Fruit fly (Drosophila melanogaster) whole organism, larva: ENCODE data around the gene Muc18B.
A peak's percentile ranks its signal among the peaks of the same experiment; 100 is the strongest.

ENCODE experiments used
- noc ChIP-seq: fragments of 200-800 bp; sonication (Bioruptor generic); optimal IDR thresholded peaks from 3 replicates; lab custom pipeline; 2019; ENCODE audit warnings: missing biosample characterization, mild to moderate bottlenecking, missing genetic modification characterization, moderate library complexity

The Muc18B gene

dm6 chrX:19191597-19191996 lies 23.7 kb upstream of the Muc18B start:
- no peak for TF ChIP-seq noc (tag; lab: Kevin White, UChicago)

DNA sequence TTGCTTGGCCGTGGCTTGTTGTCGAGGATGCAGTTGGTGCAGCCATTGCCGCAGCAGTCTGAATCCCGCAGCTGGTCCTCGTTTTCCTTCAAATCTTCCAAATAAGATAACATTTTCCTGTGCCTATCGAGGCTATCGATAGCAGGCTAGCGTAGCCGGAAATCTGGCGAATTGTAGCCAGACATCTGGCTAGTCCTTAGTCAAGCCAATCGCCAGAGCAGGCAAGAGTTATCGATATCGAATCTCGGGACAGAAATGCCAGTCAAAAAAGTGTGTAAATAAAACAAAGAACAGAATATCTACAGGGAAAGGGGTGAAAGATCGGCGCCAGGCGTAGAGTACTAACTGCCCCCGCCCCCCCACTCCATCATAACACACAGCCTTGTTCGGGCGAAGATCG lies 22.0 kb upstream of the Muc18B start, which contains the start of the genes CG7914 and CG14194:
CG7914 (minus strand) TSS at position 113 of the 400 bp plus-strand sequence.
CG14194 (plus strand) TSS at position 220 of the 400 bp plus-strand sequence.
- TF ChIP-seq noc (tag; lab: Kevin White, UChicago), result no peak

dm6 chrX:19201630-19202029 lies 13.7 kb upstream of the Muc18B start, which contains the start of gene CG7990:
Gene CG7990, minus strand, starts transcription at chrX:19201979.
- TF ChIP-seq noc (tag; lab: Kevin White, UChicago), result no peak

dm6 chrX:19208014-19208413 lies 7.3 kb upstream of the Muc18B start, which contains the start of gene Ulp1:
Gene Ulp1, minus strand, starts transcription at chrX:19208187.
- no peak for TF ChIP-seq noc (tag; lab: Kevin White, UChicago)

DNA sequence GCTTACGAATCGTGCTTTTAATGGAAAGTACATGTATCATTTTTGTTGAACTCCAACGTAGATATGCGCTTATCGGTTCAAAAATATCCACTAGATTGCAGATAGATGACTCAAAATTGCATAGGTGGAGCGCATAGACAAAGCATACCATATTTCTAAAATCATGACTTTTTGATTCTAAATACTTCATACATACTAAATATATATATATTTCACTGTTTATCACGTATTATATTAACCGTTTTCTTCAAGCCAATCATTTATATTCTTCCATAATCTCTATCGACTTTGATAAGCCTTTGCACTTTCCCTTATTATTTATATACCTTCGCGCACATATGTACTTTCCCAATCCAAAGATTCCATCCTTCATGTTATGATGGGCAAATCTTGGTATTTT lies 3.3 kb upstream of the Muc18B start, which contains the start of gene CG14195:
CG14195 (minus strand) TSS at position 101 of the 400 bp plus-strand sequence.
- TF ChIP-seq noc (tag; lab: Kevin White, UChicago), result no peak

DNA sequence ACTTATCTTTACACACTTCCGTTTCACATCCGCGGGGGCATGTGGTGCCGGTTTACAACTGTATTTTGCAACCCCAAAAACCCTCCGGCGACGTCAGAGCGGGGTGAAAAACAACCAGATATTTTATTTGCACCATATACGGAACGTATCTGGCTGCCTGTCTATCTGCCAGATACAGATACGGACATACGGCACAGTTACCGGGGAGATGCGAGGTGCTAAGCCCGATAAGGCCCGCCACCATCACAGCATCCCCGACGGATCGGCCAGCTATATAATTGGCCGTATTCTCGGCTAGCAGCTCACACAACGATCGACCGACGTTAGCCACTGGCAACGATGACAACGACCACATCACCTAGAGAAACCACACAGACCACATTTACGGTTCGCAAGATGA lies 2.4 kb upstream of the Muc18B start, which contains the start of gene Mur18B:
Mur18B (plus strand) TSS at position 301 of the 400 bp plus-strand sequence.
- no peak for TF ChIP-seq noc (tag; lab: Kevin White, UChicago)

dm6 chrX:19216671-19217070 lies 1.4 kb downstream of the Muc18B start:
- TF ChIP-seq noc (tag; lab: Kevin White, UChicago), result peak; percentile 70

dm6 chrX:19220415-19220814 lies 5.1 kb downstream of the Muc18B start, which contains the start of gene CG7884:
Gene CG7884, plus strand, starts transcription at chrX:19220622.
- no peak for TF ChIP-seq noc (tag; lab: Kevin White, UChicago)

DNA sequence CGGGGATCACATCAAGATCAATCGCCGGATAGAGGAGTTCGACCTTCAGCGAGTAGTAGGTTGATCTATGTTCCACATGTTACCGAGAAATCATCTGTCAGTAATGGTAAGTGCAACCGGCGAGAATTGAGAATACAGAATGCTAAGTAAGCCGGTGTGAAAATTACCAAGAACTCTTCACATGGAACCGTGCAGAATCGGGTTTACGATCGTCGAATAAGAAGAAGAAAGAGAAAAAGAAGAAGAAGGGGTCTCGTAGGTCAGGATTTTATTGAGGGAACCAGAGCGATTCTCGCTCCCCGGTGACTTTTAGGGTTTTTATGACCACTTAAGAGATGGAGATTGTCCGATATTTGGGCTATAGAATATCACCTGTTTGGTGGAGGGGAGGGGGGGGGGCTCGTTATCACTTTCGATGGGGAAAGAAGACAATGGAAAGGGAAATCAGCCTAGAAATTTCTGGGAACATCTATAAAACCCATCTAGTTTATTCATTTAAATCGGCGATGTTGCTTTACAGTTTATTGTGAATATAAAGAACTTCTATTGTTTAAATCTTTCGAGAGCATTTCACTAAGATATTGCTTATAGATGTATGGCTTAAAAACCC lies 5.8 kb downstream of the Muc18B start:
- TF ChIP-seq noc (tag; lab: Kevin White, UChicago), result no peak

- no peak for TF ChIP-seq noc (tag; lab: Kevin White, UChicago)
These were observed 9.4 kb downstream of the Muc18B start for dm6 chrX:19224580-19225303.

dm6 chrX:19225304-19225640 lies 10.0 kb downstream of the Muc18B start:
- TF ChIP-seq noc (tag; lab: Kevin White, UChicago), result no peak

- TF ChIP-seq noc (tag; lab: Kevin White, UChicago), result no peak
These were observed 14.6 kb downstream of the Muc18B start for dm6 chrX:19229855-19230433.

- no peak for TF ChIP-seq noc (tag; lab: Kevin White, UChicago)
These were observed 23.3 kb downstream of the Muc18B start for dm6 chrX:19238613-19239012.

dm6 chrX:19239365-19239764 lies 24.1 kb downstream of the Muc18B start:
- TF ChIP-seq noc (tag; lab: Kevin White, UChicago), result no peak

- no peak for TF ChIP-seq noc (tag; lab: Kevin White, UChicago)
These were observed 25.0 kb downstream of the Muc18B start for dm6 chrX:19240230-19240839.
